Worm (Caenorhabditis elegans) whole organism, young adult: ENCODE measurements around the gene F48G7.12.

ENCODE experiments used
- C17E4.6 ChIP-seq: fragments of 200-800 bp; sonication (Bioruptor generic); IDR thresholded peaks from 2 replicates; pipeline ENCODE4 v1.3.6; 2022; ENCODE audit warnings: missing genetic modification reagents, missing genetic modification characterization, missing compliant biosample characterization
- F23B12.7 ChIP-seq: sonication (generic microtip); optimal IDR thresholded peaks from 2 replicates; lab custom pipeline; 2017; ENCODE audit warnings: missing genetic modification characterization, mild to moderate bottlenecking, missing compliant biosample characterization, antibody characterized with exemption, moderate library complexity; ENCODE audit not compliant: insufficient read depth
- F55B11.4 ChIP-seq: sonication (generic microtip); optimal IDR thresholded peaks from 2 replicates; lab custom pipeline; 2016; ENCODE audit warnings: missing compliant biosample characterization, missing genetic modification characterization, borderline replicate concordance; ENCODE audit not compliant: insufficient read depth
- K12H6.12 ChIP-seq: fragments of 200-800 bp; sonication (Bioruptor generic); optimal IDR thresholded peaks from 2 replicates; lab custom pipeline; 2018; ENCODE audit warnings: mild to moderate bottlenecking, missing genetic modification characterization, missing compliant biosample characterization
- T07F8.4 ChIP-seq: sonication (generic microtip); optimal IDR thresholded peaks from 2 replicates; lab custom pipeline; 2016; ENCODE audit warnings: mild to moderate bottlenecking, missing genetic modification characterization, moderate library complexity, missing compliant biosample characterization
- Y67H2A.10 ChIP-seq: fragments of 200-800 bp; sonication (Bioruptor generic); conservative IDR thresholded peaks from 2 replicates; pipeline ENCODE4 v1.3.6; 2022; ENCODE audit warnings: missing genetic modification reagents, missing genetic modification characterization, missing compliant biosample characterization
- aptf-3 ChIP-seq: fragments of 200-800 bp; sonication (Bioruptor generic); IDR thresholded peaks from 2 replicates; pipeline ENCODE4 v1.3.6; 2022; ENCODE audit warnings: missing genetic modification characterization, missing compliant biosample characterization
- attf-5 ChIP-seq: fragments of 200-800 bp; sonication (Bioruptor generic); optimal IDR thresholded peaks from 2 replicates; lab custom pipeline; 2018; ENCODE audit warnings: mild to moderate bottlenecking, missing genetic modification characterization, missing compliant biosample characterization
- cebp-1 ChIP-seq, 2 experiments: fragments of 200-800 bp in 1 of 2; sonication (Bioruptor generic) in 1 of 2; sonication (generic microtip) in 1 of 2; IDR thresholded peaks in 1 of 2; optimal IDR thresholded peaks in 1 of 2; 2 replicates each; pipeline versions ENCODE4 v1.3.6 to Lab custom; 2017 to 2022; ENCODE audit warnings: missing compliant biosample characterization in 2 of 2, missing genetic modification characterization in 2 of 2, mild to moderate bottlenecking in 1 of 2, missing genetic modification reagents in 1 of 2, moderate library complexity in 1 of 2
- cebp-2 ChIP-seq: fragments of 200-800 bp; sonication (Bioruptor generic); IDR thresholded peaks from 2 replicates; pipeline ENCODE4 v1.3.6; 2022; ENCODE audit warnings: missing genetic modification characterization, missing compliant biosample characterization
- ceh-27 ChIP-seq: fragments of 200-800 bp; sonication (Bioruptor generic); optimal IDR thresholded peaks from 2 replicates; lab custom pipeline; 2018; ENCODE audit warnings: mild to moderate bottlenecking, missing genetic modification characterization, moderate library complexity, missing compliant biosample characterization
- ceh-40 ChIP-seq: fragments of 200-800 bp; sonication (Bioruptor generic); IDR thresholded peaks from 2 replicates; pipeline ENCODE4 v1.3.6; 2022; ENCODE audit warnings: missing genetic modification characterization, missing compliant biosample characterization
- ceh-58 ChIP-seq: fragments of 200-800 bp; sonication (Bioruptor generic); IDR thresholded peaks from 2 replicates; pipeline ENCODE4 v1.3.6; 2022; ENCODE audit warnings: missing genetic modification characterization, missing compliant biosample characterization
- chd-7 ChIP-seq: sonication (generic microtip); optimal IDR thresholded peaks from 2 replicates; lab custom pipeline; 2016; ENCODE audit warnings: mild to moderate bottlenecking, missing genetic modification characterization, moderate library complexity, missing compliant biosample characterization
- dox-1 ChIP-seq: fragments of 200-800 bp; sonication (Bioruptor generic); IDR thresholded peaks from 2 replicates; pipeline ENCODE4 v1.3.6; 2022; ENCODE audit warnings: missing genetic modification reagents, missing genetic modification characterization, missing compliant biosample characterization
- dpff-1 ChIP-seq: sonication (generic microtip); optimal IDR thresholded peaks from 2 replicates; lab custom pipeline; 2017; ENCODE audit warnings: mild to moderate bottlenecking, missing genetic modification characterization, missing compliant biosample characterization
- dpl-1 ChIP-seq: fragments of 150-350 bp; optimal IDR thresholded peaks from 2 replicates; lab custom pipeline; 2014; ENCODE audit warnings: missing biosample characterization, missing genetic modification reagents, missing genetic modification characterization
- egl-44 ChIP-seq: fragments of 200-800 bp; sonication (Bioruptor generic); IDR thresholded peaks from 2 replicates; pipeline ENCODE4 v1.3.6; 2022; ENCODE audit warnings: missing genetic modification reagents, missing genetic modification characterization, missing compliant biosample characterization
- ekl-4 ChIP-seq: fragments of 200-800 bp; sonication (Bioruptor generic); IDR thresholded peaks from 2 replicates; pipeline ENCODE4 v1.3.6; 2022; ENCODE audit warnings: missing genetic modification reagents, missing genetic modification characterization, missing compliant biosample characterization
- ets-4 ChIP-seq: fragments of 200-800 bp; sonication (Bioruptor generic); optimal IDR thresholded peaks from 2 replicates; lab custom pipeline; 2018; ENCODE audit warnings: mild to moderate bottlenecking, missing genetic modification characterization, missing compliant biosample characterization
- gei-17 ChIP-seq: fragments of 200-800 bp; sonication (Bioruptor generic); optimal IDR thresholded peaks from 2 replicates; lab custom pipeline; 2018; ENCODE audit warnings: mild to moderate bottlenecking, missing genetic modification characterization, missing compliant biosample characterization
- hsf-1 ChIP-seq: fragments of 200-800 bp; sonication (Bioruptor generic); IDR thresholded peaks from 2 replicates; pipeline ENCODE4 v1.3.6; 2022; ENCODE audit warnings: missing genetic modification reagents, missing genetic modification characterization, missing compliant biosample characterization
- lag-1 ChIP-seq: fragments of 200-800 bp; sonication (Bioruptor generic); IDR thresholded peaks from 2 replicates; pipeline ENCODE4 v1.3.6; 2022; ENCODE audit warnings: missing genetic modification reagents, missing genetic modification characterization, missing compliant biosample characterization
- let-607 ChIP-seq, 2 experiments: fragments of 200-800 bp in 1 of 2; sonication (Bioruptor generic) in 1 of 2; sonication (generic microtip) in 1 of 2; optimal IDR thresholded peaks; 2 replicates each; lab custom pipeline; 2016 to 2018; ENCODE audit warnings: mild to moderate bottlenecking in 2 of 2, missing compliant biosample characterization in 2 of 2, missing genetic modification characterization in 2 of 2, moderate library complexity in 2 of 2, missing genotype in 1 of 2
- lir-1 ChIP-seq: fragments of 200-800 bp; sonication (Bioruptor generic); conservative IDR thresholded peaks from 2 replicates; pipeline ENCODE4 v1.3.6; 2022; ENCODE audit warnings: missing genetic modification reagents, missing genetic modification characterization, missing compliant biosample characterization
- lsl-1 ChIP-seq: fragments of 200-800 bp; sonication (Bioruptor generic); optimal IDR thresholded peaks from 2 replicates; lab custom pipeline; 2018; ENCODE audit warnings: mild to moderate bottlenecking, missing genetic modification characterization, moderate library complexity, missing compliant biosample characterization
- madf-3 ChIP-seq: fragments of 200-800 bp; sonication (Bioruptor generic); IDR thresholded peaks from 2 replicates; pipeline ENCODE4 v1.3.6; 2022; ENCODE audit warnings: missing genetic modification reagents, missing genetic modification characterization, missing compliant biosample characterization
- madf-6 ChIP-seq: fragments of 200-800 bp; sonication (Bioruptor generic); IDR thresholded peaks from 2 replicates; pipeline ENCODE4 v1.3.6; 2022; ENCODE audit warnings: missing genetic modification reagents, missing genetic modification characterization, missing compliant biosample characterization
- madf-8 ChIP-seq: fragments of 200-800 bp; sonication (Bioruptor generic); conservative IDR thresholded peaks from 2 replicates; pipeline ENCODE4 v1.3.6; 2022; ENCODE audit warnings: missing genetic modification reagents, missing genetic modification characterization, missing compliant biosample characterization
- mcd-1 ChIP-seq: fragments of 200-800 bp; sonication (Bioruptor generic); IDR thresholded peaks from 2 replicates; pipeline ENCODE4 v1.3.6; 2022; ENCODE audit warnings: missing genetic modification reagents, missing genetic modification characterization, missing compliant biosample characterization
- mel-28 ChIP-seq: sonication (generic microtip); optimal IDR thresholded peaks from 2 replicates; lab custom pipeline; 2016; ENCODE audit warnings: borderline replicate concordance, mild to moderate bottlenecking, missing genetic modification characterization, missing compliant biosample characterization
- nhr-179 ChIP-seq: sonication (generic microtip); optimal IDR thresholded peaks from 2 replicates; lab custom pipeline; 2016; ENCODE audit warnings: mild to moderate bottlenecking, missing genetic modification characterization, missing compliant biosample characterization
- nhr-80 ChIP-seq: sonication (generic microtip); optimal IDR thresholded peaks from 2 replicates; lab custom pipeline; 2016; ENCODE audit warnings: missing genetic modification characterization, missing compliant biosample characterization
- nhr-90 ChIP-seq: sonication (generic microtip); optimal IDR thresholded peaks from 2 replicates; lab custom pipeline; 2016; ENCODE audit warnings: missing genotype, mild to moderate bottlenecking, missing genetic modification characterization, missing compliant biosample characterization
- pbrm-1 ChIP-seq: fragments of 200-800 bp; sonication (Bioruptor generic); IDR thresholded peaks from 2 replicates; pipeline ENCODE4 v1.3.6; 2022; ENCODE audit warnings: missing genetic modification reagents, missing genetic modification characterization, missing compliant biosample characterization
- repo-1 ChIP-seq: sonication (generic microtip); optimal IDR thresholded peaks from 2 replicates; lab custom pipeline; 2017; ENCODE audit warnings: mild to moderate bottlenecking, missing genetic modification characterization, missing compliant biosample characterization
- snpc-1.1 ChIP-seq: sonication (generic microtip); optimal IDR thresholded peaks from 2 replicates; lab custom pipeline; 2017; ENCODE audit warnings: missing genetic modification characterization, mild to moderate bottlenecking, missing compliant biosample characterization, antibody characterized with exemption, moderate library complexity, missing genotype, missing genetic modification reagents; ENCODE audit not compliant: insufficient read depth
- snpc-1.3 ChIP-seq: sonication (generic microtip); optimal IDR thresholded peaks from 2 replicates; lab custom pipeline; 2017; ENCODE audit warnings: missing genetic modification characterization, mild to moderate bottlenecking, missing compliant biosample characterization, antibody characterized with exemption, moderate library complexity, missing genotype, missing genetic modification reagents; ENCODE audit not compliant: insufficient read depth
- snpc-3.4 ChIP-seq: sonication (generic microtip); optimal IDR thresholded peaks from 2 replicates; lab custom pipeline; 2017; ENCODE audit warnings: missing genetic modification characterization, mild to moderate bottlenecking, missing compliant biosample characterization, antibody characterized with exemption, moderate library complexity, missing genotype, missing genetic modification reagents
- snpc-4 ChIP-seq, 5 experiments: fragments of 150-350 bp in 1 of 5; sonication (generic microtip) in 4 of 5; optimal IDR thresholded peaks; 2 replicates each; lab custom pipeline; 2014 to 2018; ENCODE audit warnings: missing genetic modification characterization in 5 of 5, missing biosample characterization in 3 of 5, antibody characterized with exemption in 2 of 5, mild to moderate bottlenecking in 2 of 5, missing compliant biosample characterization in 2 of 5, missing genotype in 2 of 5, moderate library complexity in 2 of 5, missing genetic modification reagents in 1 of 5
- tbp1 ChIP-seq: fragments of 200-800 bp; sonication (Bioruptor generic); optimal IDR thresholded peaks from 2 replicates; lab custom pipeline; 2018; ENCODE audit warnings: mild to moderate bottlenecking, missing genetic modification characterization, missing compliant biosample characterization
- tbx-9 ChIP-seq: sonication (generic microtip); optimal IDR thresholded peaks from 2 replicates; lab custom pipeline; 2016; ENCODE audit warnings: borderline replicate concordance, missing genetic modification characterization, inconsistent platforms, missing compliant biosample characterization
- tlf-1 ChIP-seq: fragments of 200-800 bp; sonication (Bioruptor generic); optimal IDR thresholded peaks from 2 replicates; lab custom pipeline; 2018; ENCODE audit warnings: mild to moderate bottlenecking, missing genetic modification characterization, missing compliant biosample characterization
- ztf-22 ChIP-seq: fragments of 200-800 bp; sonication (Bioruptor generic); optimal IDR thresholded peaks from 2 replicates; lab custom pipeline; 2018; ENCODE audit warnings: mild to moderate bottlenecking, missing genetic modification characterization, moderate library complexity, missing compliant biosample characterization

Gene F48G7.12

DNA sequence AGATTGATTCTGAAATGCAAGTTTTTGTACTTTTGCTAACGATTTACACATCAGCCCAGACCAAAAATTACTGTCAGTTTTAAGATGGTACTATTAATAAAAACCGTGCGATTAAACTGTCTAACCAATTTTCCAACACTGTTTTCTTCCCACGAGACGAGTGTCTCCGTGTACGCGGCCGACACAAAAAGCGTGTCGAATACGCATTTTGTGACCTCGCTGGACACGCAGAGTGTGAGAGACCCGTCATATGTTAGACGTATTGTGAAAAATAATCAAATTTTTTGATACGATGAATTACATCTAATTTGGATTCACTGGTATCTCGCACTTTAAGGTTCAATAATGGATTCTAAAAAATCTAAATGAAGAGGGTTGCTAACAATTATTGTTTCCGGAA lies 10.4 kb downstream of the F48G7.12 start:
- TF ChIP-seq tlf-1 (GFP tag; lab: Kevin White, UChicago) (no peak), repo-1 (tag; lab: Kevin White, UChicago) (no peak), attf-5 (peak; percentile 71), snpc-1.1 (peak; percentile 18), dpl-1 (GFP tag; lab: Kevin White, UChicago) (no peak), dox-1 (GFP tag; lab: Robert Waterston, UW) (peak; percentile 63), aptf-3 (GFP tag; lab: Robert Waterston, UW) (no peak), cebp-1 (GFP tag; IDR thresholded peaks at IDR 0.05; lab: Robert Waterston, UW) (peak; percentile 36; the same call in 1 of the 2 replicates), cebp-1 (tag; optimal IDR thresholded peaks at IDR 0.05; lab: Kevin White, UChicago) (peak; percentile 45), lir-1 (GFP tag; lab: Robert Waterston, UW) (no peak), ceh-27 (peak; percentile 13), lag-1 (GFP tag; lab: Robert Waterston, UW) (no peak), snpc-1.3 (tag; lab: Kevin White, UChicago) (no peak), madf-8 (GFP tag; lab: Robert Waterston, UW) (no peak), T07F8.4 (tag; lab: Kevin White, UChicago) (no peak), madf-6 (GFP tag; lab: Robert Waterston, UW) (no peak), snpc-3.4 (tag; lab: Kevin White, UChicago) (no peak), gei-17 (GFP tag; lab: Kevin White, UChicago) (no peak), F55B11.4 (tag; lab: Kevin White, UChicago) (no peak), madf-3 (GFP tag; lab: Robert Waterston, UW) (no peak), lsl-1 (GFP tag; lab: Kevin White, UChicago) (no peak), snpc-4 (GFP tag; optimal IDR thresholded peaks at IDR 0.05; lab: Kevin White, UChicago) (no peak), snpc-4 (tag; optimal IDR thresholded peaks at IDR 0.05; lab: Kevin White, UChicago) (peak; percentile 66 to 91 (median 82)), K12H6.12 (no peak), F23B12.7 (no peak), hsf-1 (no peak), ztf-22 (GFP tag; lab: Kevin White, UChicago) (no peak), ets-4 (GFP tag; lab: Kevin White, UChicago) (no peak), tbp1 (no peak), nhr-80 (peak; percentile 88), ekl-4 (GFP tag; lab: Robert Waterston, UW) (no peak), ceh-40 (no peak)

DNA sequence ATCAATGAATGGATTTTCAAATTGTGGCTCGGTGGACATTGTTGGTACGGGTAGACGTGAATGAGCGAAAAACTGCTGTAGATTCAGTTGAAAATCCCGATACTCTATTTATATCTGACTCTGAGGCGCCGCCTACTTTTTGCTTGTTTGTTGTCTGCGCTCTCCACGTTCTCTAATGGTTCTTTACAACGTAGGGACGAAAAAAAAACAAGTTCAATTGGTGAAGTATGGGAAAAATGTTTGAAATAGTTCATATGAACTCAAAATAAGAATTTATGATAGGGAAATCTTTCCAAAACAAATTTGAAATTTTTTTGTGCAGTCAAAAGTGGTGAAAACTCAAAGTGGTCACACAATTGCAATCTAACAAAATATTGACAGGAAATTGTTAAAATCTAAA lies 11.2 kb downstream of the F48G7.12 start, which contains the start of gene F48G7.10:
TSS of gene F48G7.10 (minus strand) at position 101 of the 400 bp plus-strand sequence.
- TF ChIP-seq pbrm-1 (GFP tag; lab: Robert Waterston, UW) (no peak), cebp-2 (GFP tag; lab: Robert Waterston, UW) (no peak), F55B11.4 (tag; lab: Kevin White, UChicago) (no peak), dpff-1 (no peak), egl-44 (no peak), Y67H2A.10 (no peak), ceh-58 (GFP tag; lab: Robert Waterston, UW) (no peak), chd-7 (no peak), nhr-179 (no peak), mcd-1 (GFP tag; lab: Robert Waterston, UW) (no peak), snpc-4 (GFP tag; optimal IDR thresholded peaks at IDR 0.05; lab: Kevin White, UChicago) (no peak), snpc-4 (tag; optimal IDR thresholded peaks at IDR 0.05; lab: Kevin White, UChicago) (no peak), tbx-9 (no peak), let-607 (tag; optimal IDR thresholded peaks at IDR 0.05; lab: Kevin White, UChicago) (no peak), C17E4.6 (GFP tag; lab: Robert Waterston, UW) (no peak), nhr-90 (tag; lab: Kevin White, UChicago) (no peak), ceh-27 (no peak), mel-28 (tag; lab: Kevin White, UChicago) (no peak)
